Worm (Caenorhabditis elegans): ENCODE data around the gene sfxn-5.

DNA sequence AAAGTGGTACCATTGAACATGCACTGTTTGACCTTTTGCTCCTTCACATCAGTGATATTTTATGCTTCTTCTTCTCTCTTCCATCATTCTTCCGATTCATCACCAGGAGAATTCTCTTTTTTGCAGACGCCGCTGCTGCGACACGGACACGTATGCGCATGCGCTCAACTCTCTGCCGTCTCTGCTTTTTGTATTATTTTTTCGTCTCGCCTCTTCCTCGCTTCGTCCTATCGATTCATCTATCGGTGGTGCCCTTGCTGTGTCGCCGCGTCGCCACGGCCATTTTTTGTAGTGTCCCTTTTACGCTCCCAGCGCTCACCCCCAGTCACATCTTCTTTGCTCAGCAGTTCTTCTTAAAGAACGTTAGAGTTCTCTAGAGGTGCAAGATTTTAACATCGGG lies 21.3 kb upstream of the sfxn-5 start:
- no peak for TF ChIP-seq flt-1 (GFP tag; IDR thresholded peaks at IDR 0.05)
- no peak for TF ChIP-seq med-1 (GFP tag; optimal IDR thresholded peaks at IDR 0.05; ENCODE audit: insufficient read depth)
- TF ChIP-seq ztf-23 (GFP tag; IDR thresholded peaks at IDR 0.05) = no peak
- no peak for TF ChIP-seq ztf-29 (GFP tag; IDR thresholded peaks at IDR 0.05)
- TF ChIP-seq tab-1 (GFP tag; IDR thresholded peaks at IDR 0.05) = 0 out of 2 replicates have a peak, but pooled peaks have one; percentile 14
- TF ChIP-seq cog-1 (tag; optimal IDR thresholded peaks at IDR 0.05) = no peak
- peak; percentile 19; the same call in 1 of the 2 replicates for TF ChIP-seq klf-2 (GFP tag; conservative IDR thresholded peaks at IDR 0.05)

Measured in whole organism, midembryonic.